Fruit fly (Drosophila melanogaster) whole organism: ENCODE results near the gene CG17896.

Source experiments
- CG8478 ChIP-seq: fragments of >200 bp; optimal IDR thresholded peaks from 2 replicates; lab custom pipeline; 2018; ENCODE audit warnings: inconsistent platforms
- Dll ChIP-seq: fragments of >200 bp; optimal IDR thresholded peaks from 2 replicates; lab custom pipeline; 2017
- EcR ChIP-seq, 2 experiments: fragments of >200 bp; optimal IDR thresholded peaks; 2 replicates each; lab custom pipeline; 2017; ENCODE audit warnings: missing biosample characterization in 2 of 2, missing genetic modification characterization in 2 of 2, missing genetic modification reagents in 2 of 2
- pan ChIP-seq: fragments of >200 bp; optimal IDR thresholded peaks from 2 replicates; lab custom pipeline; 2017
- psq ChIP-seq: fragments of >200 bp; optimal IDR thresholded peaks from 2 replicates; lab custom pipeline; 2017
- usp ChIP-seq: fragments of >200 bp; optimal IDR thresholded peaks from 2 replicates; lab custom pipeline; 2017; ENCODE audit warnings: missing biosample characterization, missing genetic modification characterization, mixed read lengths

DNA sequence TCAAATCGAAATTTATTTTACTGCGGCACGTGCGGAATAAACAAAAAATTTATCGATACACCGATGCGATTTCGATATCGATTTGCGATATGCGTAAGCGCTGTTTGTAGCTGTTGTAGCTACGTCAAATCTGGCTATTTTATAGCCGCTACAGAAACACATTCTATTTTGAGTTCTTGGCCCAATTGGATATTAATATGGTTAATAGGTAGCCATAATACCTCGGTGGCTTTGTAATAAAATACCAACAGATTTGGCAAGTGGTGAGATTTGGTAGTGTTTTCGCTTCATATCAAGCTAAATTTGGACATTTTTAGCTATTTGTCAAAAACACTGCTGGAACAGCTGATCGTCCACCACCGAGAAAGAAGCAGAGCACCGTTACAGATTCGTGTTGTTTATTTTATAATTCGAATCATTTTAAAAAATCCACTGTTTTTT is 5.8 kb downstream of the CG17896 start, which contains the start of the genes CG18273 and CG3156:
- TF ChIP-seq usp (GFP tag; lab: Kevin White, UChicago) (no peak), psq (no peak), CG8478 (lab: Kevin White, UChicago) (no peak), pan (lab: Kevin White, UChicago) (no peak), EcR (GFP tag; optimal IDR thresholded peaks at IDR 0.05; lab: Kevin White, UChicago) (no peak), Dll (lab: Kevin White, UChicago) (no peak)
